Worm (Caenorhabditis elegans) whole organism, L4 larva: ENCODE data around the gene C27F2.4.

ENCODE experiments used
- egl-27 ChIP-seq: sonication (generic microtip); optimal IDR thresholded peaks from 3 replicates; lab custom pipeline; 2017; ENCODE audit warnings: missing biosample characterization, missing genetic modification reagents, missing genetic modification characterization
- lin-13 ChIP-seq: fragments of 150-350 bp; optimal IDR thresholded peaks from 2 replicates; lab custom pipeline; 2014; ENCODE audit warnings: missing biosample characterization, missing genetic modification reagents, missing genetic modification characterization
- php-3 ChIP-seq: fragments of 200-800 bp; sonication (Bioruptor generic); IDR thresholded peaks from 2 replicates; pipeline ENCODE4 v1.3.6; 2022; ENCODE audit warnings: missing genetic modification reagents, missing genetic modification characterization, missing compliant biosample characterization
- spr-1 ChIP-seq: sonication (generic microtip); optimal IDR thresholded peaks from 2 replicates; lab custom pipeline; 2016; ENCODE audit warnings: mild to moderate bottlenecking, missing genetic modification characterization, missing compliant biosample characterization

ce11 chrIII:4961281-4961680, 1.2 kb upstream of the C27F2.4 start:
- TF ChIP-seq php-3 (no peak), spr-1 (tag; lab: Kevin White, UChicago) (no peak), lin-13 (GFP tag; lab: Kevin White, UChicago) (no peak), egl-27 (tag; lab: Kevin White, UChicago) (no peak)
